Worm (Caenorhabditis elegans): ENCODE measurements around the gene T19D2.3.

DNA sequence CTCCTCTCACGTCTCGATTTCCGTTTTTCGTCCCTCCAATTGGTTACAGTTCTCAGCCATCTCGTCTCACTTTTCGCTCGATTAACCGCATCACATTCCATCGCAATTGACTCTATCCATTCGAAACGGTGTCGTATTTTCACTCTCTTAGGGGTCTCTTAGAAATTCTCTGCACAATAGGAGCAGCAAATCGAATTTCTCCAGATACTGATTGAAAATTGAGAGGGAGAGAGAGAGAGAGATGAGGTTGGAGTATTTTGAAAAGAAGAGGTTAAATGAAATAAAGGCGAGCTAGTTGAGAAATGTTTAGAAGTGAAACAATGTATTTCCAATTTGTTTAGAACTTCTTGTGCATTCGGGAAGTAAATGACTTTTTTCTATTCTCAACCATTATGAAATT is 37.7 kb upstream of the T19D2.3 start:
- TF ChIP-seq jun-1 (tag; optimal IDR thresholded peaks at IDR 0.05): no peak
- TF ChIP-seq ama-1 (optimal IDR thresholded peaks at IDR 0.05): no peak
- no peak for TF ChIP-seq ceh-82 (tag; optimal IDR thresholded peaks at IDR 0.05)
- no peak for TF ChIP-seq lin-15B (tag; optimal IDR thresholded peaks at IDR 0.05)
- no peak for TF ChIP-seq nhr-237 (tag; optimal IDR thresholded peaks at IDR 0.05)

All from whole organism, L3 larva.